Fruit fly (Drosophila melanogaster) whole organism, pupa: ENCODE results near the gene Mrtf.
A peak's percentile ranks its signal among the peaks of the same experiment; 100 is the strongest.

Experiments
- CG10348 ChIP-seq: fragments of 200-800 bp; sonication (Bioruptor generic); IDR thresholded peaks from 2 replicates; pipeline ENCODE4 v1.3.6; 2022; ENCODE audit warnings: missing biosample characterization, missing genetic modification characterization
- CG12605 ChIP-seq: fragments of 200-800 bp; sonication (Bioruptor generic); IDR thresholded peaks from 2 replicates; pipeline ENCODE4 v1.3.6; 2022; ENCODE audit warnings: missing biosample characterization, missing genetic modification characterization
- CG13204 ChIP-seq: fragments of 200-800 bp; sonication (Bioruptor generic); optimal IDR thresholded peaks from 2 replicates; lab custom pipeline; 2018; ENCODE audit warnings: missing biosample characterization, mild to moderate bottlenecking, missing genetic modification characterization, moderate library complexity
- CG14655 ChIP-seq: fragments of 200-800 bp; sonication (Bioruptor generic); optimal IDR thresholded peaks from 3 replicates; lab custom pipeline; 2017; ENCODE audit warnings: mild to moderate bottlenecking, missing biosample characterization, missing genetic modification reagents, missing genetic modification characterization
- CG15710 ChIP-seq: fragments of 200-800 bp; sonication (Bioruptor generic); optimal IDR thresholded peaks from 2 replicates; lab custom pipeline; 2018; ENCODE audit warnings: missing biosample characterization, mild to moderate bottlenecking, missing genetic modification characterization, moderate library complexity
- CG17806 ChIP-seq: fragments of 200-800 bp; sonication (Bioruptor generic); optimal IDR thresholded peaks from 2 replicates; lab custom pipeline; 2018; ENCODE audit warnings: missing biosample characterization, mild to moderate bottlenecking, missing genetic modification characterization, moderate library complexity
- CG32121 ChIP-seq: fragments of 200-800 bp; sonication (Bioruptor generic); IDR thresholded peaks from 2 replicates; pipeline ENCODE4 v1.3.6; 2022; ENCODE audit warnings: missing biosample characterization, missing genetic modification characterization
- CG34367 ChIP-seq: fragments of 200-800 bp; sonication (Bioruptor generic); optimal IDR thresholded peaks from 2 replicates; lab custom pipeline; 2018; ENCODE audit warnings: missing biosample characterization, mild to moderate bottlenecking, missing genetic modification characterization
- CG4496 ChIP-seq: fragments of 200-800 bp; sonication (Bioruptor generic); IDR thresholded peaks from 3 replicates; pipeline ENCODE4 v1.3.6; 2022; ENCODE audit warnings: missing biosample characterization, missing genetic modification characterization
- CG8159 ChIP-seq: fragments of 200-800 bp; sonication (Bioruptor generic); optimal IDR thresholded peaks from 3 replicates; lab custom pipeline; 2018; ENCODE audit warnings: missing biosample characterization, mild to moderate bottlenecking, missing genetic modification characterization, moderate library complexity
- CG8301 ChIP-seq: fragments of 200-800 bp; sonication (Bioruptor generic); optimal IDR thresholded peaks from 2 replicates; lab custom pipeline; 2018; ENCODE audit warnings: missing biosample characterization, mild to moderate bottlenecking, missing genetic modification characterization
- CG9948 ChIP-seq: fragments of 200-800 bp; sonication (Bioruptor generic); optimal IDR thresholded peaks from 2 replicates; lab custom pipeline; 2018; ENCODE audit warnings: missing biosample characterization, mild to moderate bottlenecking, missing genetic modification characterization, moderate library complexity
- D1 ChIP-seq: fragments of 200-800 bp; sonication (Bioruptor generic); optimal IDR thresholded peaks from 2 replicates; lab custom pipeline; 2018; ENCODE audit warnings: missing biosample characterization, mild to moderate bottlenecking, missing genetic modification characterization, moderate library complexity
- EcR ChIP-seq: fragments of 200-800 bp; sonication (Bioruptor generic); optimal IDR thresholded peaks from 3 replicates; lab custom pipeline; 2019; ENCODE audit warnings: missing biosample characterization, missing genetic modification characterization, mild to moderate bottlenecking, moderate library complexity, missing genetic modification reagents
- Ets98B ChIP-seq: fragments of 200-800 bp; sonication (Bioruptor generic); IDR thresholded peaks from 2 replicates; pipeline ENCODE4 v1.3.6; 2022; ENCODE audit warnings: missing biosample characterization, missing genetic modification characterization
- Pif1A ChIP-seq: fragments of 200-800 bp; sonication (Bioruptor generic); optimal IDR thresholded peaks from 3 replicates; lab custom pipeline; 2016; ENCODE audit warnings: missing biosample characterization, missing genetic modification characterization
- Pif1B ChIP-seq: fragments of 200-800 bp; sonication (Bioruptor generic); optimal IDR thresholded peaks from 3 replicates; lab custom pipeline; 2016; ENCODE audit warnings: missing biosample characterization, missing genetic modification characterization
- Snoo ChIP-seq: fragments of 200-800 bp; sonication (Bioruptor generic); optimal IDR thresholded peaks from 3 replicates; lab custom pipeline; 2017; ENCODE audit warnings: missing biosample characterization, mild to moderate bottlenecking, missing genetic modification characterization, inconsistent platforms
- fd96Ca ChIP-seq: fragments of 200-800 bp; sonication (Bioruptor generic); IDR thresholded peaks from 3 replicates; pipeline ENCODE4 v1.3.6; 2022; ENCODE audit warnings: missing biosample characterization, missing genetic modification characterization
- gl ChIP-seq: fragments of 200-800 bp; sonication (Bioruptor generic); optimal IDR thresholded peaks from 2 replicates; lab custom pipeline; 2018; ENCODE audit warnings: missing biosample characterization, mild to moderate bottlenecking, missing genetic modification characterization
- rn ChIP-seq: fragments of 200-800 bp; sonication (Bioruptor generic); IDR thresholded peaks from 2 replicates; pipeline ENCODE4 v1.3.6; 2022; ENCODE audit warnings: missing biosample characterization, missing genetic modification characterization

The Mrtf gene

DNA sequence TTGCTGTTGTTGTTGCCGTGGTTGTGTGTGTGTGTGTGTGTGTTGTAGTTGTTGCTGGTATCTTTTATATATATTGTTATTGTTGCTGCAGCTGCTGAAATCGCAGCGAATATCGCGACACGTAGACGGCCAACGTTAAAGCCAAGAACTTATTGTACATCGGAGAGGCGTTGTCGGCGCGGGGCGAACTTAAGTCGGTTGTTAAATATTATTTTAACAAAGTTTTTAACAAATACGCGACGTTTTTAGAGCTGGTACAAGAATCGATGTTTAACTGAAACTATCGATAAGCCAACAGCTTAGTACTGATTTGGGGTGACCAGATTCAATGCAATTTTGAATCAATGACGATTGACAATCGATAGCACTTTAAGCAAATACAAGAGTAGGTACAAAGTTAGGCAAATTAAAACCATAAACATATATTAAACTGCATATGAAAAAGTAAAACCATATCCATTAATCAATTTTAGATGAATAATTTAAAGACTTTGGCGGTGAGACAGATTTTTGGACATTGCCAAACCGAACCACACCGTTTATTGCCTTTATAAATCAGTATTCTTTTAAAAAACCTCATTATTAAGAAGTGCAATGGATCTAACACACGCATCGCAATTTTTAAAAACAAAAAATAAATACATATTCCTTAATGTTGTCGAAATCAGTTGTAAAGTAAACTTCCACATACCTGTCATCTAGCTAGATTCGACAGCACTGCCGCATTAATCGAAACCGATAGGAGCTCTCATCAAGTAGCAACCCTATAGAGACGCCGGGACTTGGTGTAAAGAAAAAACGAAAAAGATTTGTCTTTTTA is at the start of gene Mrtf, which contains the start of gene Non2:
Gene Mrtf (minus strand): TSS at position 268 of the 820 bp plus-strand sequence.
Gene Non2 (plus strand): TSS at position 731 of the 820 bp plus-strand sequence.
- TF ChIP-seq CG12605 (0 out of 2 replicates have a peak, but pooled peaks have one; percentile 13), Snoo (tag; lab: Kevin White, UChicago) (peak; percentile 35), Ets98B (GFP tag; lab: Robert Waterston, UW) (peak; percentile 44), CG32121 (no peak), D1 (no peak), CG10348 (GFP tag; lab: Robert Waterston, UW) (no peak), CG8159 (peak; percentile 53), EcR (no peak), CG4496 (no peak), Pif1B (no peak), fd96Ca (GFP tag; lab: Robert Waterston, UW) (peak; percentile 57; the same call in 2 of the 3 replicates), gl (tag; lab: Kevin White, UChicago) (no peak), CG14655 (GFP tag; lab: Kevin White, UChicago) (peak; percentile 45), CG17806 (tag; lab: Kevin White, UChicago) (peak; percentile 32), CG13204 (GFP tag; lab: Kevin White, UChicago) (no peak), CG8301 (tag; lab: Kevin White, UChicago) (peak; percentile 17), rn (GFP tag; lab: Robert Waterston, UW) (0 out of 2 replicates have a peak, but pooled peaks have one; percentile 18), CG34367 (peak; percentile 19), CG9948 (tag; lab: Kevin White, UChicago) (peak; percentile 36), CG15710 (peak; percentile 47), Pif1A (peak; percentile 54)

DNA sequence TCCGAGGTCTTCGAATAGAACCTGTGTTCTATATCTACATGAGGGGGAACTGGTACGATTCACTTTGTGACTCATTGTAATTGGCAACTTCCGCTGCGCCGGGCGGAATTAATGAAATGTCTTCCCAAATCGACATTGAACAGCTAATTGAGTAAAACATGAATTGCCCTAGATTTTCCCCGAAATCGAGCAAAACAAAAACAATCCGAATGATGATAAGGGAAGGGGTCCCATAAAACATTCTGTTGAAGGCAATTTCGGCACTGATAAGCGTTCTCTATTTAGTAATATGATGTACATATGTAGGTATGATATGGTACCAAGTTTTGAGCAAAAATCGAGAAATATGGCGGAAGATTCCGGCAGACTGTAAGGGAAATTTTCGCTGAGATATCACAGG is 43.4 kb upstream of the Mrtf start:
- TF ChIP-seq Pif1A (no peak), D1 (no peak), rn (GFP tag; lab: Robert Waterston, UW) (no peak), CG15710 (no peak), gl (tag; lab: Kevin White, UChicago) (no peak), CG9948 (tag; lab: Kevin White, UChicago) (no peak), CG10348 (GFP tag; lab: Robert Waterston, UW) (no peak), CG8301 (tag; lab: Kevin White, UChicago) (no peak), CG34367 (no peak), CG14655 (GFP tag; lab: Kevin White, UChicago) (no peak), CG12605 (no peak), CG13204 (GFP tag; lab: Kevin White, UChicago) (no peak), CG32121 (no peak), CG8159 (no peak)

DNA sequence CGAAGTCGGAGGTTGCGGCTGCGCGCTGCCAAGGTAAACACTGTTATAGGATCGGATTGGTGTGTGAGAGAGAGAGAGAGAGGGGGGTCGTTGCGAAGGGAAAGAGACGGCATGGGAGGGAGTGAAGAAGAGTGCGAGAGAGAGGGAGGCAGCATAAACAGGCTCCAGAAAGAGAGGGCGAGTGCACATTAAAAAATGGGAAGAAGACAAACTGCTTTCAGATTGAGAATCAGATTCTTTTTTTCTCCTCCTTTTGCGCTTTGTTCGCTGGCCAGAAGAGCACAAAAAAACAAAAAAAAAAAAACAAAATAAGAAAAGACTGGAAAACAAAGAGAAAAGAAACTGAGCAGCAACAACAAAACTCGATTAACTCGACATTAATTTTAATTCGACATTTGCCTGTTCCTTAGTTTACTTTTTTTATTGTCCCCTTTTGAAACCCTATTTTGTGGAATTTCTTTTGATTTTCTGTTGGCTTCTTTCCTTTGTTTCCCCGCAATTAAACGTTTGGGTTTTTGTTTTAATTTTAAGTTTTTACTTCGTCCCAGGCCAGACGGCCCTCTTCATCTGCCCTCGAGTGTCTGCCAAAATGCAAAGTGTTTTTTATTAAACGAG is 42.0 kb upstream of the Mrtf start:
- TF ChIP-seq CG17806 (tag; lab: Kevin White, UChicago) (peak; percentile 62), CG13204 (GFP tag; lab: Kevin White, UChicago) (peak; percentile 91), CG12605 (peak; percentile 79), D1 (no peak), CG4496 (peak; percentile 79; the same call in 2 of the 3 replicates), rn (GFP tag; lab: Robert Waterston, UW) (no peak), CG10348 (GFP tag; lab: Robert Waterston, UW) (no peak), Snoo (tag; lab: Kevin White, UChicago) (peak; percentile 60), EcR (peak; percentile 98), fd96Ca (GFP tag; lab: Robert Waterston, UW) (no peak), Ets98B (GFP tag; lab: Robert Waterston, UW) (no peak), CG9948 (tag; lab: Kevin White, UChicago) (peak; percentile 57), CG32121 (no peak), gl (tag; lab: Kevin White, UChicago) (peak; percentile 82), CG8159 (peak; percentile 65), Pif1A (peak; percentile 46), Pif1B (no peak), CG14655 (GFP tag; lab: Kevin White, UChicago) (peak; percentile 31), CG15710 (peak; percentile 83), CG34367 (peak; percentile 84), CG8301 (tag; lab: Kevin White, UChicago) (peak; percentile 7)
- TF ChIP-seq, all 21 proteins: peak for 14

DNA sequence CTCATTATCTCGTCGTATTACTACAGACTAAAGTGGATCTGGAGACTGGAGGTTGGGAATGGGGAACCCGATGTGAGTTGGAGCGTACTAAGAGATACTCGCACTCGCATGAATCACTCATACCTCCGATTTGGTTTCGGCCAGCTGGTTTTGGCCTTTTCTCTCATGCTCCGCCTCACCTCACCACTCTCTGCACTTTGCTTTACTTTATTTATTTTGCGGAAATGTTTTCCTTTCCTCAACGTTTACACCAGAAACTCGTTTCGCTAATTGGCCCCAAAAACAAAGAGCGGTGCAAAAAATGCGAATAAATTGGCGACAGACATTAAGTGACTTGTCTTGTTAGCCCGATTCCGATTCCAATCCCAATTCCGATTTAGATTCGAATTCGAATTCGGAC is 41.0 kb upstream of the Mrtf start:
- no peak for TF ChIP-seq CG17806 (tag; lab: Kevin White, UChicago)
- no peak for TF ChIP-seq CG8301 (tag; lab: Kevin White, UChicago)
- TF ChIP-seq EcR = no peak
- TF ChIP-seq CG4496 = no peak
- TF ChIP-seq CG32121 = no peak
- TF ChIP-seq Pif1B = no peak
- no peak for TF ChIP-seq Snoo (tag; lab: Kevin White, UChicago)
- TF ChIP-seq CG13204 (GFP tag; lab: Kevin White, UChicago) = no peak
- no peak for TF ChIP-seq CG15710
- TF ChIP-seq Ets98B (GFP tag; lab: Robert Waterston, UW) = no peak

DNA sequence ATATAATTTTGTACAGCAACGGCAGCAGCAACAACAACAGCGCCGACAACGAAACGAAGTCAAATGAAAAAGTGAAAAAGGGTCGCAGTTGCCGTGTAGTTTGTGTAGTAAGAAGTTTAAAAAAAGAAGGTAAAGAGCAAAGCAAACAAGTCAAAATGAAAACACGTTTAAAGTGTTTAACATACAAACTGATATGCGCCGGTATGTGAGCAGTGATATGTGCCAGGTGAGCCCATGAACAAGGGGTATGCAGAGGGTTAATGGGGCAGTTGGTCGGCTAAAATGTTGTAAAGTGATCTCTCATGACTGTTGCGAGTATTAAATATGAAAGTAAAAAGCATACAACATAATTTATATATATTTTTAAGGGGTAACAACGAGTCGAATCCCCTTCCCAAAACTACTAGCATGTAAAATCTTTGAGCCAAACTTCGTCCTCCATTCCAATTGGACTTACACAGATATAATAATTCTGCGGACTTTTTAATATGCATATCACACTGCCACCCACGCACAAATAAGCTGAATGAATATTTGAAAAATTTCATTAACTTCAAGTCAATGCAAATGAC is 39.7 kb upstream of the Mrtf start:
- TF ChIP-seq CG12605 = peak; percentile 65
- no peak for TF ChIP-seq CG34367
- TF ChIP-seq Pif1A = peak; percentile 28
- TF ChIP-seq gl (tag; lab: Kevin White, UChicago) = no peak
- TF ChIP-seq CG8301 (tag; lab: Kevin White, UChicago) = peak; percentile 23
- TF ChIP-seq CG17806 (tag; lab: Kevin White, UChicago) = peak; percentile 54
- TF ChIP-seq CG9948 (tag; lab: Kevin White, UChicago) = peak; percentile 26
- peak; percentile 84 for TF ChIP-seq Ets98B (GFP tag; lab: Robert Waterston, UW)
- peak; percentile 62 for TF ChIP-seq Snoo (tag; lab: Kevin White, UChicago)
- no peak for TF ChIP-seq D1
- TF ChIP-seq CG8159 = peak; percentile 35
- peak; percentile 33 for TF ChIP-seq CG14655 (GFP tag; lab: Kevin White, UChicago)
- TF ChIP-seq Pif1B = peak; percentile 28
- TF ChIP-seq CG32121 = peak; percentile 87
- TF ChIP-seq CG4496 = peak; percentile 93
- no peak for TF ChIP-seq EcR
- peak; percentile 78 for TF ChIP-seq rn (GFP tag; lab: Robert Waterston, UW)
